Fruit fly (Drosophila melanogaster): ENCODE measurements around the gene bru3.

bru3 gene

DNA sequence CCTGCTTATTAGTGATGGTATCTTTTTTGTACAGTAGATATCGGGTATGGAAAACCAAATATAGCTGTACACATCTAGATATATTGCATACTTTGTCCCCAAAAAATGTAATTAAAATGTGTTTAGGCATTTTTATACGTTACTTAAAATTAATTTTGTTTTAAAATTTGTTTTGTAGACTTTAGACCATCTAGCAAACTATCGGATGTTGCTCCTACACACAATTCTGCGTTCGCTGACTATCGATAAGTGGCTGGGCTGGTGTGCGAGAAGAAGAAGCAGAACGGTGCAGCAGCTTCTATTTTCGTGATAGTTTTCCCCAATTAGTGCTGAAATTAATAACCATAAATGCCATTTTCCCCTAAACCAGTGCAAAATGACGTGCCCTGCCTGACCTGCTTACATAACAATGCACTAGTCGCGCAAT lies 290.1 kb downstream of the bru3 start, which contains the start of the genes Vps36 and Liprin-beta (continued):
- TF ChIP-seq CG14441 (GFP tag; IDR thresholded peaks at IDR 0.05), result peak; percentile 89
- TF ChIP-seq Awh (GFP tag; IDR thresholded peaks at IDR 0.05), result peak; percentile 68
- peak; percentile 90 for TF ChIP-seq ranshi (GFP tag; IDR thresholded peaks at IDR 0.05)
- peak; percentile 58 for TF ChIP-seq CG7271 (tag; optimal IDR thresholded peaks at IDR 0.05)
- peak in 1 of 2 experiments; percentile 90 for TF ChIP-seq Hr51 (GFP tag; optimal IDR thresholded peaks at IDR 0.05)
- peak; percentile 26 for TF ChIP-seq gfzf (GFP tag; optimal IDR thresholded peaks at IDR 0.05)
- peak; percentile 74 for TF ChIP-seq gt (GFP tag; IDR thresholded peaks at IDR 0.05)
- peak; percentile 84 for TF ChIP-seq CG8089 (GFP tag; optimal IDR thresholded peaks at IDR 0.05)
- TF ChIP-seq emc (GFP tag; optimal IDR thresholded peaks at IDR 0.05), result peak; percentile 65
- peak; percentile 69 for TF ChIP-seq Mes4 (GFP tag; optimal IDR thresholded peaks at IDR 0.05)
- no peak for TF ChIP-seq hth (optimal IDR thresholded peaks at IDR 0.05)
- TF ChIP-seq CG2129 (GFP tag; IDR thresholded peaks at IDR 0.05; ENCODE audit: partially characterized antibody), result peak; percentile 95
- TF ChIP-seq br (optimal IDR thresholded peaks at IDR 0.05), result no peak
- peak; percentile 76 for TF ChIP-seq ERR (GFP tag; optimal IDR thresholded peaks at IDR 0.05)
- TF ChIP-seq ken (GFP tag; IDR thresholded peaks at IDR 0.05), result peak; percentile 90
- TF ChIP-seq CG10267 (tag; optimal IDR thresholded peaks at IDR 0.05), result peak; percentile 35
- TF ChIP-seq CkIIα-i1 (GFP tag; IDR thresholded peaks at IDR 0.05), result no peak
- TF ChIP-seq NC2β (GFP tag; optimal IDR thresholded peaks at IDR 0.05), result peak; percentile 83
- TF ChIP-seq CG16815 (GFP tag; optimal IDR thresholded peaks at IDR 0.05), result peak; percentile 87
- TF ChIP-seq HLH54F (GFP tag; optimal IDR thresholded peaks at IDR 0.05), result peak; percentile 94
- no peak for TF ChIP-seq gro (GFP tag; optimal IDR thresholded peaks at IDR 0.05)
- peak; percentile 80 for TF ChIP-seq ap (GFP tag; IDR thresholded peaks at IDR 0.05)
- peak; percentile 68; the same call in 2 of the 3 replicates for TF ChIP-seq CG11560 (tag; IDR thresholded peaks at IDR 0.05)
- peak; percentile 17 for TF ChIP-seq Hand (GFP tag; optimal IDR thresholded peaks at IDR 0.05)
- no peak for TF ChIP-seq Hmr (GFP tag; optimal IDR thresholded peaks at IDR 0.05)
- TF ChIP-seq tna (GFP tag; IDR thresholded peaks at IDR 0.05; ENCODE audit: partially characterized antibody), result peak; percentile 88
- peak; percentile 2 for TF ChIP-seq CG15479 (GFP tag; optimal IDR thresholded peaks at IDR 0.05)
- TF ChIP-seq CG5953 (GFP tag; IDR thresholded peaks at IDR 0.05), result 0 out of 2 replicates have a peak, but pooled peaks have one; percentile 44
- TF ChIP-seq fd102C (GFP tag; optimal IDR thresholded peaks at IDR 0.05), result no peak
- TF ChIP-seq CG4328 (GFP tag; optimal IDR thresholded peaks at IDR 0.05), result no peak
- peak; percentile 43; the same call in 1 of the 2 replicates for TF ChIP-seq Dip2 (GFP tag; IDR thresholded peaks at IDR 0.05)
- TF ChIP-seq CG7372 (GFP tag; IDR thresholded peaks at IDR 0.05), result peak; percentile 87
- peak; percentile 94 for TF ChIP-seq CG6175 (GFP tag; IDR thresholded peaks at IDR 0.05)
- TF ChIP-seq CG4707 (GFP tag; optimal IDR thresholded peaks at IDR 0.05), result no peak
- TF ChIP-seq CG30020 (tag; optimal IDR thresholded peaks at IDR 0.05), result peak; percentile 88
- TF ChIP-seq CG4617 (GFP tag; optimal IDR thresholded peaks at IDR 0.05; ENCODE audit: borderline replicate concordance), result peak; percentile 97
- peak; percentile 92 for TF ChIP-seq CG12659 (GFP tag; optimal IDR thresholded peaks at IDR 0.05)
- TF ChIP-seq en (GFP tag; optimal IDR thresholded peaks at IDR 0.05), result peak; percentile 43
- TF ChIP-seq Poxn (GFP tag; IDR thresholded peaks at IDR 0.05), result peak; percentile 83
- peak; percentile 94 for TF ChIP-seq pum (GFP tag; optimal IDR thresholded peaks at IDR 0.05)
- TF ChIP-seq mirr (GFP tag; optimal IDR thresholded peaks at IDR 0.05), result no peak
- peak; percentile 79 for TF ChIP-seq CG17359 (tag; optimal IDR thresholded peaks at IDR 0.05)
- no peak for TF ChIP-seq odd (GFP tag; optimal IDR thresholded peaks at IDR 0.05)
- TF ChIP-seq Antp (GFP tag; optimal IDR thresholded peaks at IDR 0.05), result peak; percentile 92
- peak; percentile 94 for TF ChIP-seq hbn (GFP tag; IDR thresholded peaks at IDR 0.05; ENCODE audit: partially characterized antibody)
- no peak for TF ChIP-seq exex (tag; optimal IDR thresholded peaks at IDR 0.05)
- peak; percentile 93 for TF ChIP-seq CG2116 (GFP tag; optimal IDR thresholded peaks at IDR 0.05)
- TF ChIP-seq CG10147 (GFP tag; optimal IDR thresholded peaks at IDR 0.05), result peak; percentile 76
- no peak for TF ChIP-seq NfI (GFP tag; optimal IDR thresholded peaks at IDR 0.05)
- peak; percentile 73 for TF ChIP-seq croc (GFP tag; conservative IDR thresholded peaks at IDR 0.05)
- peak; percentile 88 for TF ChIP-seq Side (GFP tag; optimal IDR thresholded peaks at IDR 0.05)

Data from whole organism, embryonic.